Worm (Caenorhabditis elegans): ENCODE data around the gene F14F7.7.
A peak's percentile ranks its signal among the peaks of the same experiment; 100 is the strongest.

The F14F7.7 gene

DNA sequence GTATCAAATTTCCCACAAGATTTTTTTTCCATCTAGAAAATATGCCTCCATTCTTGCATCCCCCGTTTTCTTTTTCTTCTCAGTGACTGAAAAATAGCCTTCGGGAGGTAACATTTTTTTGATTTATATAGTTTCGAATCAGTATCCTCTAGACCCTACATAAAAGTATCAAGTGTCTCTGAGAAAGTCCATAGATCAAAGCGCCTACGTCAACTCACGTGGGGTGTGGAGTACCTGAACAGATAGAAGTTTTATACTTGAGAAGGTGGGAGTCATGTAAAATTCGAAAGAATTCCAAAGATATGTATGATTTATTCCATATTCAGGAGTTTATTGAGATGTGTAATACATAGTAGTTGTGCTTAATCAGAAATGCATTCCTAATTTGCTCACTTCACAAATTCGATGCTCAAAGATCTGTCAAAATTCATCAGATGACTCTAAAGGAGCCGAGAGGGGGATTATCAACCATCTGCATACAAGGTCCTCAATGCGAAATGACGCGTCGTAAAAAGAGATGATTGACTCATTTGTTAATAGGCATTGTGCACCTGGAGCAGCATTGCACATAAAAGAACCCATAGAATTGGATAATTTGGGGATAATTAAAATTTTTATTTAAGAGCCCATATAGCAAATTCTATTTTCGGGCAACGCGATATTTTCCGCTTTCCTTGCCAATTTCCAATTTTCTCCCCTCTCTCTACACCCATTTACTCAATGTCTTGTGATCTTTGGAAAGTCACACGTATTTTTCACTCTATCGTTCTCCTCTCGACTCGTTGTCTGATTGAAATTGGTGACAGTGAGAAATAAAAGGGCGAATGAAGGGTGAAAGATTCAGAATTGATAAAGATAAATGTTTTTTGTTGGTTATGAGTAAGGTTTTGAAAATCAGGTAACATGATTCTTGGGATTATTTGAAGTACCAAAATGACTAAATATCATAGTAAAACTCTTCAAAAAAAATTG is 33.8 kb downstream of the F14F7.7 start:
- TF ChIP-seq sox-4 (tag; optimal IDR thresholded peaks at IDR 0.05) = no peak
- no peak for TF ChIP-seq hlh-15 (tag; optimal IDR thresholded peaks at IDR 0.05)
- no peak for TF ChIP-seq unc-3 (GFP tag; conservative IDR thresholded peaks at IDR 0.05)
- TF ChIP-seq unc-3 (tag; optimal IDR thresholded peaks at IDR 0.05) = no peak
- TF ChIP-seq eyg-1 (tag; optimal IDR thresholded peaks at IDR 0.05) = no peak
- TF ChIP-seq tbx-7 (tag; optimal IDR thresholded peaks at IDR 0.05) = no peak
- no peak for TF ChIP-seq lim-6 (tag; optimal IDR thresholded peaks at IDR 0.05)
- TF ChIP-seq lin-11 (tag; optimal IDR thresholded peaks at IDR 0.05) = no peak
- no peak for TF ChIP-seq unc-86 (tag; optimal IDR thresholded peaks at IDR 0.05)
- TF ChIP-seq unc-55 (GFP tag; optimal IDR thresholded peaks at IDR 0.05) = no peak
- no peak for TF ChIP-seq odd-2 (tag; optimal IDR thresholded peaks at IDR 0.05)
- TF ChIP-seq elt-2 (tag; optimal IDR thresholded peaks at IDR 0.05) = no peak
- TF ChIP-seq ztf-16 (tag; optimal IDR thresholded peaks at IDR 0.05) = no peak
- TF ChIP-seq mec-3 (tag; optimal IDR thresholded peaks at IDR 0.05; ENCODE audit: borderline replicate concordance) = no peak
- TF ChIP-seq ceh-31 (tag; optimal IDR thresholded peaks at IDR 0.05) = peak; percentile 63
- TF ChIP-seq Y22D7AL.16 (tag; optimal IDR thresholded peaks at IDR 0.05) = no peak
- TF ChIP-seq ttx-3 (tag; optimal IDR thresholded peaks at IDR 0.05) = no peak
- no peak for TF ChIP-seq tbx-2 (tag; optimal IDR thresholded peaks at IDR 0.05)
- TF ChIP-seq hlh-30 (tag; optimal IDR thresholded peaks at IDR 0.05; ENCODE audit: insufficient read depth) = peak; percentile 49
- TF ChIP-seq pat-9 (tag; optimal IDR thresholded peaks at IDR 0.05) = no peak
- peak; percentile 31 for TF ChIP-seq ref-2 (tag; optimal IDR thresholded peaks at IDR 0.05)
- no peak for TF ChIP-seq hlh-6 (tag; optimal IDR thresholded peaks at IDR 0.05)
- no peak for TF ChIP-seq K09A11.1 (tag; optimal IDR thresholded peaks at IDR 0.05; ENCODE audit: insufficient read depth)
- TF ChIP-seq fax-1 (tag; optimal IDR thresholded peaks at IDR 0.05) = no peak
- TF ChIP-seq T23F11.4 (GFP tag; optimal IDR thresholded peaks at IDR 0.05) = no peak
- no peak for TF ChIP-seq ceh-48 (tag; optimal IDR thresholded peaks at IDR 0.05)
- TF ChIP-seq hlh-8 (tag; optimal IDR thresholded peaks at IDR 0.05) = no peak
- no peak for TF ChIP-seq ceh-24 (tag; optimal IDR thresholded peaks at IDR 0.05)
- TF ChIP-seq che-1 (tag; optimal IDR thresholded peaks at IDR 0.05) = no peak
- TF ChIP-seq ceh-9 (tag; optimal IDR thresholded peaks at IDR 0.05) = no peak
- TF ChIP-seq unc-42 (tag; optimal IDR thresholded peaks at IDR 0.05) = peak; percentile 83
- no peak for TF ChIP-seq ceh-30 (tag; optimal IDR thresholded peaks at IDR 0.05)
- TF ChIP-seq gmeb-2 (tag; optimal IDR thresholded peaks at IDR 0.05) = no peak
- TF ChIP-seq sox-2 (GFP tag; IDR thresholded peaks at IDR 0.05) = peak; percentile 28; the same call in 1 of the 2 replicates
- TF ChIP-seq C08G9.2 (tag; optimal IDR thresholded peaks at IDR 0.05) = no peak
- peak; percentile 70 for TF ChIP-seq ceh-14 (tag; optimal IDR thresholded peaks at IDR 0.05)
- no peak for TF ChIP-seq dve-1 (tag; optimal IDR thresholded peaks at IDR 0.05)
- no peak for TF ChIP-seq pag-3 (tag; optimal IDR thresholded peaks at IDR 0.05; ENCODE audit: borderline replicate concordance)
- no peak for TF ChIP-seq ets-4 (tag; optimal IDR thresholded peaks at IDR 0.05)

DNA sequence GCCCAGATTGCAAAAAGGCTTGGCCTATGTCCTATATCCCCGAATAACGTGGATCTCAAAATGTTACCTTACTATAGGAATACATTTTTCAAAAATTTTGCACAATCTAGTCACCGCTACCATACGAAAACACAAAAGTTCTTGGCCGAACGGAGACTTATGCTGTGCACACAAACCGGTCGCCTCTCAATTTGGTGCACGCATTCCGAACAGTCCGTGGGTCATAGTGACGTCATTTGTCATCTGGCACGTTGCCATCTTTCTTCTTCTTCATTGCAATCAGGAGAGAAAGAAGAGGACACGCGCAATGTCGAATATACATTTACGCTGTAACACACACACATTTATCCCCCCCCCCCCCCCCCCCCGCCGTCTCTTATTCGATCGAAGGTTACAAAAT is 35.0 kb downstream of the F14F7.7 start:
- TF ChIP-seq dmd-4 (tag; optimal IDR thresholded peaks at IDR 0.05; ENCODE audit: borderline replicate concordance) (no peak), fkh-6 (tag; optimal IDR thresholded peaks at IDR 0.05) (no peak), pros-1 (tag; optimal IDR thresholded peaks at IDR 0.05) (no peak), fkh-10 (GFP tag; optimal IDR thresholded peaks at IDR 0.05) (no peak), ceh-30 (tag; optimal IDR thresholded peaks at IDR 0.05) (no peak), nhr-232 (tag; optimal IDR thresholded peaks at IDR 0.05) (no peak)

Measured in whole organism, late embryonic.